Worm (Caenorhabditis elegans) whole organism, L1 larva: ENCODE results near the gene F38A6.4.

Experiments used
- C04F5.9 ChIP-seq: sonication (generic microtip); optimal IDR thresholded peaks from 2 replicates; lab custom pipeline; 2016; ENCODE audit warnings: missing genetic modification characterization, missing compliant biosample characterization
- C34B4.2 ChIP-seq: sonication (generic microtip); optimal IDR thresholded peaks from 2 replicates; lab custom pipeline; 2017; ENCODE audit warnings: mild to moderate bottlenecking, missing genetic modification characterization, missing compliant biosample characterization
- aha-1 ChIP-seq: fragments of 150-350 bp; optimal IDR thresholded peaks from 2 replicates; lab custom pipeline; 2014; ENCODE audit warnings: missing biosample characterization, missing genetic modification characterization
- alr-1 ChIP-seq: fragments of 200-800 bp; sonication (Bioruptor generic); optimal IDR thresholded peaks from 2 replicates; lab custom pipeline; 2018; ENCODE audit warnings: borderline replicate concordance, mild to moderate bottlenecking, missing genetic modification characterization, missing compliant biosample characterization
- aly-2 ChIP-seq: fragments of 150-350 bp; optimal IDR thresholded peaks from 2 replicates; lab custom pipeline; 2014; ENCODE audit warnings: missing biosample characterization, missing genetic modification characterization
- blmp-1 ChIP-seq: fragments of 150-350 bp; optimal IDR thresholded peaks from 2 replicates; lab custom pipeline; 2014; ENCODE audit warnings: missing biosample characterization, missing genetic modification characterization
- dsc-1 ChIP-seq: sonication (generic microtip); optimal IDR thresholded peaks from 2 replicates; lab custom pipeline; 2016; ENCODE audit warnings: mild to moderate bottlenecking, missing genetic modification characterization, missing compliant biosample characterization
- efl-1 ChIP-seq, 4 experiments: fragments of 150-350 bp; optimal IDR thresholded peaks in 3 of 4; peaks in 1 of 4; 1 replicate in 1 of 4; 2 replicates in 3 of 4; lab custom pipeline; 2014; ENCODE audit warnings: missing biosample characterization in 2 of 4, missing genetic modification characterization in 2 of 4, missing genetic modification reagents in 2 of 4
- egl-27 ChIP-seq, 2 experiments: fragments of 150-350 bp in 1 of 2; sonication (generic microtip); optimal IDR thresholded peaks; 3 replicates each; lab custom pipeline; 2017 to 2018; ENCODE audit warnings: missing biosample characterization in 2 of 2, missing genetic modification characterization in 2 of 2, missing genetic modification reagents in 2 of 2
- elt-2 ChIP-seq: sonication (generic microtip); optimal IDR thresholded peaks from 2 replicates; lab custom pipeline; 2016; ENCODE audit warnings: missing genetic modification characterization, mild to moderate bottlenecking, inconsistent platforms, missing compliant biosample characterization, missing genetic modification reagents
- fos-1 ChIP-seq: fragments of 150-350 bp; optimal IDR thresholded peaks from 2 replicates; lab custom pipeline; 2014; ENCODE audit warnings: missing biosample characterization, missing genetic modification characterization
- hpl-2 ChIP-seq: fragments of 150-350 bp; optimal IDR thresholded peaks from 2 replicates; lab custom pipeline; 2014; ENCODE audit warnings: missing biosample characterization, missing genetic modification reagents, missing genetic modification characterization
- jun-1 ChIP-seq: fragments of 150-350 bp; optimal IDR thresholded peaks from 2 replicates; lab custom pipeline; 2014; ENCODE audit warnings: missing biosample characterization, missing genetic modification reagents, missing genetic modification characterization
- lin-14 ChIP-seq: fragments of 200-800 bp; sonication (Bioruptor generic); optimal IDR thresholded peaks from 2 replicates; lab custom pipeline; 2018; ENCODE audit warnings: mild to moderate bottlenecking, missing genetic modification characterization, moderate library complexity, missing compliant biosample characterization
- lin-35 ChIP-seq, 2 experiments: fragments of 150-350 bp; optimal IDR thresholded peaks; 2 replicates each; lab custom pipeline; 2014; ENCODE audit warnings: missing biosample characterization in 2 of 2, missing genetic modification characterization in 2 of 2, missing genetic modification reagents in 2 of 2
- mdl-1 ChIP-seq, 2 experiments: fragments of 150-350 bp; optimal IDR thresholded peaks; 2 replicates each; lab custom pipeline; 2014 to 2017; ENCODE audit warnings: missing biosample characterization in 2 of 2, missing genetic modification characterization in 2 of 2, inconsistent platforms in 1 of 2
- mef-2 ChIP-seq: fragments of 150-350 bp; optimal IDR thresholded peaks from 2 replicates; lab custom pipeline; 2014; ENCODE audit warnings: missing biosample characterization, missing genetic modification characterization
- nhr-28 ChIP-seq: fragments of 150-350 bp; optimal IDR thresholded peaks from 2 replicates; lab custom pipeline; 2014; ENCODE audit warnings: missing biosample characterization, missing genetic modification characterization
- nhr-71 ChIP-seq: sonication (generic microtip); optimal IDR thresholded peaks from 2 replicates; lab custom pipeline; 2016; ENCODE audit warnings: mild to moderate bottlenecking, missing genetic modification characterization, moderate library complexity, missing compliant biosample characterization
- nhr-76 ChIP-seq: sonication (generic microtip); optimal IDR thresholded peaks from 2 replicates; lab custom pipeline; 2017; ENCODE audit warnings: missing biosample characterization, missing genetic modification characterization
- nhr-77 ChIP-seq: fragments of 150-350 bp; optimal IDR thresholded peaks from 2 replicates; lab custom pipeline; 2014; ENCODE audit warnings: missing biosample characterization, missing genetic modification characterization
- nhr-85 ChIP-seq: sonication (generic microtip); peaks from one replicate; lab custom pipeline; 2016; ENCODE audit warnings: missing genetic modification characterization, inconsistent platforms, missing compliant biosample characterization
- nhr-90 ChIP-seq: sonication (generic microtip); optimal IDR thresholded peaks from 2 replicates; lab custom pipeline; 2016; ENCODE audit warnings: mild to moderate bottlenecking, missing genetic modification characterization, missing compliant biosample characterization; ENCODE audit not compliant: poor library complexity
- pag-3 ChIP-seq: sonication (generic microtip); optimal IDR thresholded peaks from 2 replicates; lab custom pipeline; 2017; ENCODE audit warnings: missing genetic modification characterization, mild to moderate bottlenecking, missing compliant biosample characterization, antibody characterized with exemption, borderline replicate concordance; ENCODE audit not compliant: insufficient read depth
- pqm-1 ChIP-seq: sonication (generic microtip); optimal IDR thresholded peaks from 3 replicates; lab custom pipeline; 2017; ENCODE audit warnings: missing biosample characterization, missing genetic modification characterization
- skn-1 ChIP-seq: fragments of 150-350 bp; optimal IDR thresholded peaks from 2 replicates; lab custom pipeline; 2014; ENCODE audit warnings: missing biosample characterization, missing genetic modification characterization
- snpc-4 ChIP-seq: fragments of 150-350 bp; optimal IDR thresholded peaks from 2 replicates; lab custom pipeline; 2014; ENCODE audit warnings: missing biosample characterization, missing genetic modification characterization
- snu-23 ChIP-seq: sonication (generic microtip); optimal IDR thresholded peaks from 2 replicates; lab custom pipeline; 2016; ENCODE audit warnings: missing genetic modification characterization, missing compliant biosample characterization
- sptf-1 ChIP-seq: fragments of 150-350 bp; optimal IDR thresholded peaks from 2 replicates; lab custom pipeline; 2014; ENCODE audit warnings: missing biosample characterization, missing genetic modification characterization
- unc-130 ChIP-seq: fragments of 150-350 bp; optimal IDR thresholded peaks from 2 replicates; lab custom pipeline; 2017; ENCODE audit warnings: missing biosample characterization, missing genetic modification characterization, inconsistent platforms
- unc-98 ChIP-seq: fragments of 200-800 bp; sonication (Bioruptor generic); IDR thresholded peaks from 2 replicates; pipeline ENCODE4 v1.3.6; 2022; ENCODE audit warnings: missing genetic modification characterization, missing compliant biosample characterization
- xbp-1 ChIP-seq: sonication (generic microtip); optimal IDR thresholded peaks from 2 replicates; lab custom pipeline; 2016; ENCODE audit warnings: missing genetic modification characterization, missing compliant biosample characterization
- zag-1 ChIP-seq: fragments of 150-350 bp; optimal IDR thresholded peaks from 2 replicates; lab custom pipeline; 2014; ENCODE audit warnings: missing biosample characterization, missing genetic modification characterization
- zip-4 ChIP-seq: fragments of 200-800 bp; sonication (Bioruptor generic); optimal IDR thresholded peaks from 2 replicates; lab custom pipeline; 2018; ENCODE audit warnings: mild to moderate bottlenecking, missing genetic modification characterization, moderate library complexity, missing compliant biosample characterization

Gene F38A6.4

ce11 chrV:20757255-20757654 lies 17.9 kb downstream of the F38A6.4 start:
- TF ChIP-seq hpl-2 (GFP tag; lab: Kevin White, UChicago): no peak
- no peak for TF ChIP-seq lin-35 (GFP tag; optimal IDR thresholded peaks at IDR 0.05; lab: Kevin White, UChicago)
- TF ChIP-seq aly-2 (tag; lab: Kevin White, UChicago): no peak
- TF ChIP-seq xbp-1 (tag; lab: Kevin White, UChicago): no peak
- no peak for TF ChIP-seq zip-4 (GFP tag; lab: Kevin White, UChicago)
- TF ChIP-seq C34B4.2: no peak
- TF ChIP-seq mef-2 (tag; lab: Kevin White, UChicago): no peak
- TF ChIP-seq nhr-71 (tag; lab: Kevin White, UChicago): no peak
- no peak for TF ChIP-seq sptf-1 (tag; lab: Kevin White, UChicago)
- TF ChIP-seq nhr-90 (tag; lab: Kevin White, UChicago): no peak
- no peak for TF ChIP-seq nhr-77 (tag; lab: Kevin White, UChicago)
- no peak for TF ChIP-seq fos-1 (tag; lab: Kevin White, UChicago)
- TF ChIP-seq lin-14: no peak
- TF ChIP-seq zag-1 (tag; lab: Kevin White, UChicago): no peak

- TF ChIP-seq aha-1 (tag; lab: Kevin White, UChicago) (no peak), C04F5.9 (no peak), lin-14 (peak; percentile 26), mdl-1 (tag; optimal IDR thresholded peaks at IDR 0.05; lab: Kevin White, UChicago) (peak in 1 of 2 experiments; percentile 22), snpc-4 (tag; lab: Kevin White, UChicago) (no peak), skn-1 (no peak), nhr-28 (tag; lab: Kevin White, UChicago) (no peak)
Measured at ce11 chrV:20756385-20756996, 18.7 kb downstream of the F38A6.4 start.

ce11 chrV:20755494-20755893 lies 19.7 kb downstream of the F38A6.4 start:
- TF ChIP-seq unc-98 (GFP tag; lab: Robert Waterston, UW) (no peak), unc-130 (tag; lab: Kevin White, UChicago) (no peak), pag-3 (tag; lab: Kevin White, UChicago) (no peak)

- TF ChIP-seq efl-1 (optimal IDR thresholded peaks at IDR 0.05; lab: Kevin White, UChicago) (no peak), efl-1 (GFP tag; optimal IDR thresholded peaks at IDR 0.05 in 1 of 2; lab: Kevin White, UChicago) (no peak), elt-2 (tag; lab: Kevin White, UChicago) (peak; percentile 16), lin-14 (peak; percentile 25), nhr-85 (tag; lab: Kevin White, UChicago) (peak; percentile 24)
- TF ChIP-seq, all 84 proteins: peak for 3
Measured at ce11 chrV:20753838-20754503, 21.2 kb downstream of the F38A6.4 start.

- TF ChIP-seq snu-23: no peak
- TF ChIP-seq alr-1 (tag; lab: Kevin White, UChicago): no peak
- peak; percentile 0 for TF ChIP-seq jun-1
- no peak for TF ChIP-seq dsc-1
- TF ChIP-seq egl-27 (tag; optimal IDR thresholded peaks at IDR 0.05; lab: Kevin White, UChicago): no peak
- no peak for TF ChIP-seq fos-1 (tag; lab: Kevin White, UChicago)
- no peak for TF ChIP-seq C34B4.2
- TF ChIP-seq lin-14: peak; percentile 4
- TF ChIP-seq lin-35 (GFP tag; optimal IDR thresholded peaks at IDR 0.05; lab: Kevin White, UChicago): peak in 1 of 2 experiments; percentile 30
- peak; percentile 69 for TF ChIP-seq pqm-1 (tag; lab: Kevin White, UChicago)
- TF ChIP-seq nhr-76: no peak
- no peak for TF ChIP-seq blmp-1
- no peak for TF ChIP-seq nhr-77 (tag; lab: Kevin White, UChicago)
- peak; percentile 68 for TF ChIP-seq elt-2 (tag; lab: Kevin White, UChicago)
Measured at ce11 chrV:20752609-20753102, 22.5 kb downstream of the F38A6.4 start, which contains the start of gene pha-4. TSS of gene pha-4 (plus strand) at chrV:20753052.
